Fruit fly (Drosophila melanogaster) whole organism, larva: Measurements from ENCODE around the gene CG14052.
A peak's percentile ranks its signal among the peaks of the same experiment; 100 is the strongest.

Experiments
- noc ChIP-seq: fragments of 200-800 bp; sonication (Bioruptor generic); optimal IDR thresholded peaks from 3 replicates; lab custom pipeline; 2019; ENCODE audit warnings: missing biosample characterization, mild to moderate bottlenecking, missing genetic modification characterization, moderate library complexity

Gene CG14052

DNA sequence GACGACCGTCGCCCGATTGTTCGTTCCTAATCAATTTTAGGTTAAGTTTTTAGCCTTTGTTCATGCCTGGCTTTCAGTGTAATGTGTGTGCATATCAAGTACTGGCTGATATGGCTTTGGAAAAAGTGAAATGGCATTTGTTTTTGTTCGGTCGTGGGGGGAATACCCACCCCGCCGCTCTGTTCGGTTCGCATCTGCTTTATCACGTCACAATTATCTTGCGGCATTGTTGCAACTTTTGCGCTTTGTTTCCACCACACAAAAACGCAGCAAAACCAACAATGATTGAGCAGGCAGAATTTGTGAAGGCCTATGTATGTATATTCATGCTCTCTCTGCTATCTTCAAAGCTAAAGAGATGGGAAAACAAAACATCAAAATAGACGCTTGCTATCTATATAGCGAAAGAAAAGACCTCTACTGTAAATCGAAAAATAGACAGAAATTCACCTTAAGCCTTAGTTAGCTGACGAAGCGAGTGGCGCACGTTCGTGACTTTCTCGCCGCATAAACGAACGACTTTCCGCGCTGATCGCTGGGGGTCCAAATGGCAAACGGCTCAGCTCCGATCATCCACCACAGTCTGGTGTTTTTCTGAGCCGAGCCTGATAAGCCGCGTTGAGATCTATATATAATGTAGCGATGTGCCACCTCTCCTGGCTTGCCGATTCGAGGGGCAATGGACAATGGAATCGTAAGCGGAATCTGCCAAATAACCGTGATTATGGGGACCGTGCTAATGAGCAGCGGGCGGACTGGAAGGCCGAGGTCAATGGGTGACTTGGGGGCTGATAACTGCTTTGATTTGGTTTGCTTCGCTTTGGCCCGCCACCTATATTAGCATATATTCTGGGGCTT, 25.9 kb upstream of the CG14052 start:
- no peak for TF ChIP-seq noc (tag; lab: Kevin White, UChicago)

DNA sequence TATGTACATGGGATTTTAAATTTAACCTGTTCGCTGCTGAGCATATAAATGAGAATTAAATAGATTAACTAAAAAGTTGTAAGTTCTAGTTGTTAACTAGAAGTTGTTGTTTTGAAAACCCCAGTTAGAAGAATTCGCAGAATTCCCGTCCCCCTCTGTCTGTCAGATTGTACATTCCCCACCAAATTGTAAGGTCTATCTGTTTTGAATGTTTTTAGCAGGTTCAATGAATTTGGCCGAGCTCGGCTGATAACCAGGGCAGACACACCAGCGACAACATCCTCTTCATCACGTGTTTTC, 25.3 kb upstream of the CG14052 start:
- no peak for TF ChIP-seq noc (tag; lab: Kevin White, UChicago)

DNA sequence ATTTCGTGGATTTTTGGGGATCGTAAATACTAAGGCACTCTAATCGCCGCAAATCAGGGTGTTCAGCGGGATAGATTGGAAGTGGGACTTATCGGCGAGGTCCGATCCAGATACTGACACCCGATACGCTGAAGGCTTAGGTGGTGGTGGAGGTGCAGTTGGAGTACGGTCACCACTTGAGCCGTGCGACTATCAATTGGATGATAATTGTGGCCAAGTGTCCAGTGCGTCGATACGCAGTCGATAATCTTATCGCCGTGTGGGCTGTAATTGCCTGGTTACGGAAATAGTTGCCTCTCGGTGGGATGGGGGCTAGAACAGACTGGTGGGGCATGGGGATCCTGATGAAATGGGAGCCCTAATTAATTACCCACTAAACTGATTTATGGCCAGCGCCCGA, 24.3 kb upstream of the CG14052 start:
- TF ChIP-seq noc (tag; lab: Kevin White, UChicago): peak; percentile 33

DNA sequence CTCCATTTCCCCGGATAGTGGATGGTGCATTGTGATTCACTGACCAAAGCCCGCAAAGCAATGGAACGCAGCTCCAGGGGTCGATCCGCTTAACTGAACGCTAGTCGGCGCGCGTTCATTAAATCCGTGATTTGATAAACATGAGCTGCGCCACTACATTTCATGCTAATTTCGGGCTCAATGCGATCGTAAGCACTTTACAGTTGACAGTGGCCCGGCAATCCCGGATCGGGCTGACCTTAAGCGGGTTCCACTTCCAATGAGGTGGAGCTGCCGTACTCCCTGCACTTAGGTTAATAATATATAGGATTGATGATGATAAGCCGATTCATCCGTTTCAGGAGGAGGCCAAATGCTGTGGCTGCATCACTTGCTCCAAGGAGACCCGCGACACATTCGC, 19.8 kb upstream of the CG14052 start, which contains the start of gene FarO:
TSS of gene FarO (minus strand) at position 101 of the 400 bp plus-strand sequence.
- no peak for TF ChIP-seq noc (tag; lab: Kevin White, UChicago)

DNA sequence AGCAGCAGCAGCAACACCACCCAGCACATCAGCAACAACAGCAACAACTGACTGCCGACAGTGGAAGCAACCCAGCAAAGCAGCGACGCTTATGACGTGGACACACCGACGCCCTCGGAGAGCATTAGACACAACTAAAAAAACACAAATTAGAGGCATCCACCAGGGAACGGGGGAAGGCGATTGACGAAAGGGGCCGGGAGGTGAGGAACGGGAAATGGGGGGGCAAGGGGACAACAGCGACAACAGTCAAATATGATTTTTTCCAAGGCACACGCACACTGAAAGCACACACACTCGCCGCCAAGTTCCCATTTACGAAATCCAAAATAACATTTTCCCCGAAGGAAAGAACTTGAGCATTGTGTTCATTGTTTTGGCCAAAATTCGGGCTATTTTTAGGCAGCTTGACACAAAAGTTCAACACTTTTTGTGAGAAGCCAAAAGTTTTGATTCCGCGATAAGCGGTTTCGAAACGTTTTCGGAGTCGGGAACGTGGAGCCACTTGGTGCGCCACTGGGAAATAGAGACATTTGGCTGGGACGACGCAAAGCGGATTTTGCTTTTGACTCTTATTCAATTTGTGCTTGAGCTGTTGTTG, 14.8 kb upstream of the CG14052 start:
- TF ChIP-seq noc (tag; lab: Kevin White, UChicago): no peak

DNA sequence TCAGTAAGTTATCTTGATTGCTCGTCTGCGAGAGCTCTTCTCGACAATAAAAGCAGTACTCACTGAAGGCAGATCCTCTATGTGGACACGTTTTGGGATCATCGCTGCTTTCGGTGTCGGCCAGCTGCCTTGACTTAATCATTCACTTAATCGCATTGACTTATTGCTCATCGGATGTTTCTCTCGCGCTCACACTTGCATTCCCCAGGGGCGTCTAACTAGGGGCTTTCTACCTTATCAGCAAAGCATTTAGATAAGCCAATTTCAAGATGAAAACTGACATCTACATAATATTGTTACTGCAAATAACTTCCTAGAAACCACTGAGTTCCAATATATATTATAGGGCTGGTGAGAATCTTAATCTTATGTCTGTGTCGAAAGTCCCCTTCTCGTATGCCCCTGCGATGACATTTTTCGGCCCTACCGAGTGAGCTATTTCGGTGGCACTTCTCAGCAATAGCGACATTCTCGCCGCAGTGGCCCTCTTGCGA, 11.2 kb upstream of the CG14052 start:
- no peak for TF ChIP-seq noc (tag; lab: Kevin White, UChicago)

DNA sequence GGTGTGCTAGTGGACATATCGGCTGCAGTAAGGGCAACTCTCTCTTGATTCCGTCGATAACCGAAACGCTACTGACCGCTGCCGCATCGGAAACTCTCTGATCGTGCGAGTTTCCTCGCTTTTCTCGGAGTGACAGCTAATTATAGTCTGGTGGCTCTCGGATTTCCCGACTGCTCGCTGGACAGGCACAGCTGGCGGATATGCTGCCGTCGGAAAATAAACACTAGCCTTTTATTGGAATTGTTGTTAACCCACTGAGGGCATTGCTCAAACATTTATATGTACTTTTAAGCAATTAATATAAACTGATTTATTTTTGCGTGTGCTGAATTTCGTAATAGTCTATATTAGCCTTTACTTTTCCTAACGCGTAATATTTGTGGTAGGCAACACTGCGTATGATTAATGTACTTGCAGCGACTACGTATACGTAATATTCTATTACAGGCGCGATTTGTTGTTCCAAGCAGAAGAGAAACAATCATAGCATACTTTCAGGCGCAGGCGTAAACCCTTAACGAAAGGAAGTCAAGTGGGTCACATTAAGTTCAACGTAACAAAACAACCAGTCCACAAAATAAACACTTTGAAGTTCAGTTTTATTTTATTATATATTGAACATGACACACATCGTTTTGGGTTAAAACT, 9.7 kb upstream of the CG14052 start, which contains the start of gene SmydA-8:
TSS of gene SmydA-8 (minus strand) at position 51 of the 648 bp plus-strand sequence.
- no peak for TF ChIP-seq noc (tag; lab: Kevin White, UChicago)

DNA sequence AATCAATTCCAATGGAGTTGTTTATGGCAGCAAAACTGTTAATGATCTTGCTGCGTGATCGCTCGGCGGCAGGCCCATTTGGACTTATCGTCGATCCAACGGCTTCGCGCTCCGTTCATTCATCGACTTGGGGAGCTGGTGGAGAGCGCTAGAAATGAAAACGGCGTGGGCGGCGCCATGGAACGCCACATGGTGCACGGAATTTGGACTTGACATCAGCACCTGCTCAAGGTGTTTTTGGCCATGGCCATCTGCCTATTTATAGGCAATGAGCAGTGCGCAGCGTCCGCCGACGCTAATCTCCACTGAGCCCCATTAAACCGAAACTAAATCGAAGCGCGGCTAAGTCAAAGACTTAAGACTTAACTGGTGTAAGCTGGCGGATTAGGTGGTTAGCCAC, 5.1 kb upstream of the CG14052 start:
- TF ChIP-seq noc (tag; lab: Kevin White, UChicago): no peak

DNA sequence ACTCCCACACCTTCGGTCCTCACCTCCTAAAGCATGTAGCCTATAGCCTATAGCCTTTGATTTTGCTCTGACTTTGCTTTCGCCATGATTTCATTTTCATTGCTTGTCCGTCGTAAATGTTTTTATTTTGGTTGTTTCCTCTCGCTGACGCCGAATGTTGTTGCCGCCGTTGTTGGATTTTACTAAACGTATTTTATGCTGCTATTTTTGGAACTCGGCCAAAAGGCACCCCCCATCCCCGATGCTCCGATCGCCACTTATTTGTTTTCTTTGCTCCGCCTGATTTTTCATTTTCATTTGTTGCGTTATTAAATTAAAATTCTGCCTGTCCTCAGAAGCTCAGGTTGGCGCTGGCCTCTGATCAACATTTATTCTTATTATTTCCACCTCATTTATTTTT, 4.3 kb upstream of the CG14052 start:
- no peak for TF ChIP-seq noc (tag; lab: Kevin White, UChicago)

DNA sequence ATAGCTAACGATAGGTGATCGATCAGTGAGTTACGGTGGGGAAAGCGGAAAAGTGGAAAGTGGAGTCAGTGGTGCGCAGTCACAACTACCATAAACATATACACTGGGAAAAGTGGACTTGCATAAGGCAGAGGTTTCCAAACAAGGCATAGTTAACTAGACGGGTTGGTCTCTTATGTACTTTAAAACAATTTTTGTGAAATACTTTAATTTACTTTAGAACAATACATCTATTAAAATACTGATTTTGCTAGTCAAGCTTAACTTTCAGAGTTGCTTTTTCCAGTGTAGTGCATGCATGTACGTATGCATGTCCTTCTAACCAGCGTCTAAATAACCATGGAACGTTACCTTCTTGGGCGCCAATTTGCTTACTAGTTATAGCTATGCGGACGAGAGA, 3.7 kb upstream of the CG14052 start:
- TF ChIP-seq noc (tag; lab: Kevin White, UChicago): no peak

DNA sequence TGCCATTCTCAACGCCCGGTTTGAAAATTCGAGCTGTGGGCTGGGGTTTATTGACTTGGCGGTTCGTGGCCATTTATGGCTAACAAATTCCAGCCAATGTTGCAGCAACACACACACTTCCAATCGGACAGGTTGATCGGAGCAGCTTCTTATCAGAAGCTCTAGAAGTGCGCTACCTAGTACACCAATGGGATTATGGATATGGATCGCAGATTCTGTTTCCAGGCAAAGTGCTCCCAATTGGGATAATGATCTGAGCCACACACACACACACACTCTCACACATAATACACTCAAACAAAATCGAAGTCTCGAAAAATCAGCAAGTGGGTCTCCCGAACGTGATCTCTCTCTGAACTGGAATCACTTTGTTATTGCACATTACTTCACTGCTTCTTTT, 2.0 kb upstream of the CG14052 start:
- no peak for TF ChIP-seq noc (tag; lab: Kevin White, UChicago)

DNA sequence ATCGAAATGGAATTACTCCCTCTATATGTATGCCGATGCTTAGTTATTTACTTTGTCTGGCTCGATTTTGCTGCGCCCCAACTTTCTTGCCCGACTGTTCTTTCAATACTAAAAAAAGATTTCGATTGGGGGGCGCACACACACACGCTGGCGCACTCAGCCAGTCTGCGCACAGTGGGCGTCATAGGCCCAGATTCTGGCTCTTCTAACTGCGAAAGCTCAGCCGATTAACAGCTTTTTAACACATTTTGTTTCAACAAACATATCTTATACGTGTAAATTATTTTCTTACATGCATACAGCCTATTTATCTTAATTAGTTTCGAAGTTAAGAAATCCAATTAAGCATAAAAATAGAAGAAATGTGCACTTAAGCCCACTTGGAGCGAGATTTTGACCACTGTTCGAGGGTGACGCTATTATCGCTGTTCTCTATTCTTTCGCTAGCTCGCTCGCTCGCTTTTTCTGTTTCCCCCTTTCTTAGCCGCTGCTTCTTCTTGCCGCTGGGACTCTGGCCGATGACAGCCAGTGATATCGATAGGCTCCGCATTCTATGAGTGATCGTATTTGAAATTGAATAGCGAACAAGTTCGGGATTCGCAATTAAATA, 1.3 kb upstream of the CG14052 start, which contains the start of gene Vinc:
TSS of gene Vinc (minus strand) at position 387 of the 610 bp plus-strand sequence.
- peak; percentile 67 for TF ChIP-seq noc (tag; lab: Kevin White, UChicago)

DNA sequence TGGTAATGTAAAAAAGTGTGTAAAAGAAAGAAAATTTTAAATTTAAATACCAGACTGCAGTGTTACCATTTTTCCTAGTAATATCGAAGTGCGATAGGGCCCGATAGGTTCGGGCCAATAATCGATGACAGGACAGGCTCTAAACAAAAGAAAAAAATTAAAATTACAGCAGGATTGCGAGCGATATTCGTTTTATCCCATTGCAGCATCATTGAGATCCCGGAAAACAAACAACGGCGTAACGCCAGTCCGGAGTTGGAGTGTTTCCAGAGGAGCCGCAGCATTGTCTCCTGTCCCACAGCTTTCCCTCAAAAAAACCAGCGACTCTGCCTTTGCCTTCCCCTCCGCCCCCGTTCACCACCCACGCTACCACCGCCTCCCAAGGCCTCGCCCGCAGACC, 1.6 kb downstream of the CG14052 start, which contains the start of gene pcx:
TSS of gene pcx (plus strand) at position 159 of the 400 bp plus-strand sequence.
- no peak for TF ChIP-seq noc (tag; lab: Kevin White, UChicago)

DNA sequence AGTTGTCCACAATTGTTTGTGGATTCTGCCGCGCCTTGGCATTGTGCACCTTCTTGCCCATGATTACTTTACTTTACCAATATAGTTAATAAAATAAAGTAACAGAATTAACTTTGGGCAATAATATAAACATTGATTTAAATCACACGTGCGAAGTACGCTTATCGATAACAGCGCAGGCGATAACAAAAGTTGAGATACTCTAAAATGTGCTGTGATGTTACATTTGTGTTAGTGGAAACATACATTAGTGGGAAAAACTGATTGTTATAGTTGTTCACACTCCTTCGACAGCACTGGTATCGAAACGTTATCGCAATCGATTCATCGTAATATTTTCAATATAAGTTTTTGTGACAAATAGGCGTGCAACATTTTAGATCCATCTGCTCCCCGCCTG, 18.3 kb downstream of the CG14052 start, which contains the start of gene kz:
TSS of gene kz (minus strand) at position 194 of the 400 bp plus-strand sequence.
- TF ChIP-seq noc (tag; lab: Kevin White, UChicago): no peak

DNA sequence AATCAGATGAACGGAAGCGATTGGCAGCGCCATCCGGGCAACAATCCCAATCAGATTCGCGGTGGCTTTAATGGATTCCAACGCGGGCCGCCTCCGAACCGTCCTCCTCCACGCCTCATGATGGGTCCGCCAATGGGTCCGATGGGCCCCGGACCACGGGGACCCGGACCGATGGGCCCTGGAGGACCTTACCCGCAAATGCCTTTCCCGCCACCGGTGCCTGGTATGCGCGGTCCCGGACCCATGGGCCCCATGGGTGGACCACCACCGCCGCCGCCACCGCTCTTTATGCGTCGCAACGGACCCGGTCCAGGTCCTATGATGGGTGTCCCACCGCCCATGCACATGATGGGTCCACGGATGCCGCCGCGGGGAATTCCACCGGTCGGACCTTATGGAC, 19.3 kb downstream of the CG14052 start:
- TF ChIP-seq noc (tag; lab: Kevin White, UChicago): no peak

DNA sequence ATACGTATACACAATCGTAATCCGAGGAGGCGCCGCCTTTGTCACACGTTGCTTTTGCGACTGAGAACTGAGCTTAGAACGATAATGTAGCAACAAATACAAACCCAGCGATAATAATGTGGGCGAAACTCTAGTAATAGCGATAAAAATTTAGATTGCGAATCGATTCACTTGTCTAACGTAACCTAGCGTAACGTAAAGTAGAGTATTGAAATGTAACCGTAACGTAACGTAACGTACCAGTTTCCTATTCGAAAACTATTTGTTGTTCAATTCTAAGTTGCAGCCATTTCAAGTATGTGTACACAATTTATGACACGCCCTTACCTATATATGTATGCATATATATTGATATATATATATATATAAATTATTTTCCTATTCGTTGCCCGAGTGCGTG, 21.2 kb downstream of the CG14052 start:
- TF ChIP-seq noc (tag; lab: Kevin White, UChicago): no peak
